Fruit fly (Drosophila melanogaster): Measurements from ENCODE around the gene Zmynd10.

dm6 chr3L:13026337-13026736 is at the start of gene Zmynd10:
- TF ChIP-seq Blimp-1 (GFP tag; optimal IDR thresholded peaks at IDR 0.05) (no peak), spab (GFP tag; optimal IDR thresholded peaks at IDR 0.05) (no peak), CG15336 (GFP tag; IDR thresholded peaks at IDR 0.05) (no peak), OdsH (GFP tag; optimal IDR thresholded peaks at IDR 0.05) (no peak), Hr4 (GFP tag; optimal IDR thresholded peaks at IDR 0.05) (no peak), CG6792 (GFP tag; optimal IDR thresholded peaks at IDR 0.05) (no peak), Gug (GFP tag; IDR thresholded peaks at IDR 0.05) (no peak), Sox14 (GFP tag; optimal IDR thresholded peaks at IDR 0.05) (no peak), Hr39 (GFP tag; optimal IDR thresholded peaks at IDR 0.05) (no peak), CG3919 (GFP tag; optimal IDR thresholded peaks at IDR 0.05) (no peak), CG4318 (GFP tag; optimal IDR thresholded peaks at IDR 0.05) (no peak), CG10669 (GFP tag; optimal IDR thresholded peaks at IDR 0.05) (no peak), CG16779 (tag; optimal IDR thresholded peaks at IDR 0.05) (no peak), CG6808 (GFP tag; optimal IDR thresholded peaks at IDR 0.05) (no peak)

Measured in whole organism, prepupa.